Worm (Caenorhabditis elegans): ENCODE measurements around the gene hint-3.

DNA sequence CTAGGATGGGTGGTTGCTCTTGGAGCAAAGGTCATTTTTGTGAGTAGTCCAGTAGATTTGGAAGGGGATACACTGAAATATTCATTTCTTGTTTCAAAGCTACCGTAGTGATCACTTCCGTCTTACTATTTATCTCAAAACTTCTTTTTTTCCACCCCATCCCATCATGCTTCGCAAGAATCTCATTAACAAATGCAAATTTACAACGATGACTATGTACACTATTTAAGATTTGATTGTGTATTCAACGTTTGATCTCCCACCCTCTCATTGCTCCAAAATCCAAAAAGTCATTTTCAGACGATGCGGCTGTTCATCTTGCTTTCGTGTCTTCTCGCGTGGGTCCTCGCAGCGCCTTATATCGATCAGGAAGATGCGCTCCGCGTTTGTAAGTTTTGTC, 32.8 kb downstream of the hint-3 start, which contains the start of gene flp-21:
- TF ChIP-seq lin-39 (tag; optimal IDR thresholded peaks at IDR 0.05) (no peak), daf-12 (tag; optimal IDR thresholded peaks at IDR 0.05) (no peak), ZK546.5 (tag; optimal IDR thresholded peaks at IDR 0.05) (no peak), ama-1 (optimal IDR thresholded peaks at IDR 0.05) (no peak), unc-62 (GFP tag; optimal IDR thresholded peaks at IDR 0.05) (no peak), nhr-237 (tag; optimal IDR thresholded peaks at IDR 0.05) (no peak), nhr-25 (tag; optimal IDR thresholded peaks at IDR 0.05) (no peak), pqm-1 (tag; optimal IDR thresholded peaks at IDR 0.05) (no peak)
